Worm (Caenorhabditis elegans): ENCODE data around the gene K05F1.9.

Gene K05F1.9

ce11 chrII:5836153-5836719, 35.3 kb upstream of the K05F1.9 start, which contains the start of gene fzo-1 (continued):
- TF ChIP-seq nhr-76 (tag; optimal IDR thresholded peaks at IDR 0.05) (no peak), efl-1 (optimal IDR thresholded peaks at IDR 0.05) (peak; percentile 42 to 50), efl-1 (GFP tag; optimal IDR thresholded peaks at IDR 0.05 in 1 of 2) (peak; percentile 22 to 36), ceh-90 (tag; optimal IDR thresholded peaks at IDR 0.05) (peak; percentile 64), swsn-7 (tag; optimal IDR thresholded peaks at IDR 0.05) (peak; percentile 45), tlp-1 (tag; optimal IDR thresholded peaks at IDR 0.05) (no peak), elt-3 (tag; optimal IDR thresholded peaks at IDR 0.05) (no peak), nhr-12 (tag; optimal IDR thresholded peaks at IDR 0.05) (no peak), efl-3 (GFP tag; optimal IDR thresholded peaks at IDR 0.05) (no peak), egl-27 (tag; optimal IDR thresholded peaks at IDR 0.05) (no peak), fos-1 (tag; optimal IDR thresholded peaks at IDR 0.05) (no peak), C16A3.4 (tag; optimal IDR thresholded peaks at IDR 0.05) (peak; percentile 45), ces-1 (GFP tag; optimal IDR thresholded peaks at IDR 0.05) (no peak), unc-62 (GFP tag; optimal IDR thresholded peaks at IDR 0.05) (no peak), hlh-17 (GFP tag; optimal IDR thresholded peaks at IDR 0.05; ENCODE audit: borderline replicate concordance) (no peak), Y116A8C.19 (tag; optimal IDR thresholded peaks at IDR 0.05; ENCODE audit: borderline replicate concordance) (no peak), C34B4.2 (tag; optimal IDR thresholded peaks at IDR 0.05) (no peak), unc-98 (GFP tag; IDR thresholded peaks at IDR 0.05) (peak; percentile 92), isw-1 (GFP tag; IDR thresholded peaks at IDR 0.05) (peak; percentile 52), irx-1 (tag; optimal IDR thresholded peaks at IDR 0.05) (peak; percentile 20), tbx-2 (tag; optimal IDR thresholded peaks at IDR 0.05) (peak; percentile 61), nhr-71 (tag; optimal IDR thresholded peaks at IDR 0.05) (peak; percentile 74), ceh-8 (GFP tag; optimal IDR thresholded peaks at IDR 0.05) (no peak), elt-2 (tag; optimal IDR thresholded peaks at IDR 0.05) (peak; percentile 37), blmp-1 (tag; optimal IDR thresholded peaks at IDR 0.05) (peak; percentile 46), dsc-1 (tag; optimal IDR thresholded peaks at IDR 0.05) (peak; percentile 52), snpc-4 (tag; optimal IDR thresholded peaks at IDR 0.05) (peak; percentile 20), fkh-4 (tag; optimal IDR thresholded peaks at IDR 0.05; ENCODE audit: borderline replicate concordance) (peak; percentile 39), nhr-47 (tag; optimal IDR thresholded peaks at IDR 0.05) (peak; percentile 69), lir-3 (tag; optimal IDR thresholded peaks at IDR 0.05; ENCODE audit: poor library complexity) (peak; percentile 77), ets-5 (GFP tag; IDR thresholded peaks at IDR 0.05) (no peak), ztf-11 (tag; optimal IDR thresholded peaks at IDR 0.05) (peak in 1 of 2 experiments; percentile 64), snu-23 (GFP tag; optimal IDR thresholded peaks at IDR 0.05) (peak; percentile 58), sup-37 (GFP tag; optimal IDR thresholded peaks at IDR 0.05) (no peak), nhr-77 (tag; optimal IDR thresholded peaks at IDR 0.05) (no peak), mep-1 (tag; optimal IDR thresholded peaks at IDR 0.05) (no peak), lin-35 (GFP tag; optimal IDR thresholded peaks at IDR 0.05) (peak; percentile 38 to 55), vab-15 (tag; optimal IDR thresholded peaks at IDR 0.05) (no peak), hpl-2 (GFP tag; optimal IDR thresholded peaks at IDR 0.05) (no peak), fkh-8 (tag; optimal IDR thresholded peaks at IDR 0.05) (peak; percentile 52), F16B12.6 (tag; optimal IDR thresholded peaks at IDR 0.05) (peak; percentile 7), hlh-4 (tag; optimal IDR thresholded peaks at IDR 0.05) (no peak), pag-3 (tag; optimal IDR thresholded peaks at IDR 0.05; ENCODE audit: borderline replicate concordance, insufficient read depth) (no peak), jun-1 (tag; optimal IDR thresholded peaks at IDR 0.05) (no peak), lin-15B (tag; optimal IDR thresholded peaks at IDR 0.05) (peak; percentile 15), aly-2 (tag; optimal IDR thresholded peaks at IDR 0.05) (no peak), C04F5.9 (tag; optimal IDR thresholded peaks at IDR 0.05) (peak; percentile 33), pax-3 (tag; optimal IDR thresholded peaks at IDR 0.05) (peak; percentile 86), sptf-1 (tag; optimal IDR thresholded peaks at IDR 0.05) (no peak), nhr-84 (tag; optimal IDR thresholded peaks at IDR 0.05) (no peak)
